Worm (Caenorhabditis elegans): ENCODE measurements around the gene Y82E9BR.18.

- no peak for TF ChIP-seq ham-2 (GFP tag; optimal IDR thresholded peaks at IDR 0.05)
- TF ChIP-seq unc-39 (tag; optimal IDR thresholded peaks at IDR 0.05), result no peak
- no peak for TF ChIP-seq ztf-11 (tag; optimal IDR thresholded peaks at IDR 0.05)
- no peak for TF ChIP-seq ceh-83 (GFP tag; optimal IDR thresholded peaks at IDR 0.05)
- no peak for TF ChIP-seq cnd-1 (tag; optimal IDR thresholded peaks at IDR 0.05)
- no peak for TF ChIP-seq snpc-4 (tag; optimal IDR thresholded peaks at IDR 0.05)
- TF ChIP-seq mep-1 (tag; optimal IDR thresholded peaks at IDR 0.05), result no peak
- no peak for TF ChIP-seq nhr-28 (tag; optimal IDR thresholded peaks at IDR 0.05)
- no peak for TF ChIP-seq lsy-2 (tag; optimal IDR thresholded peaks at IDR 0.05)
- TF ChIP-seq blmp-1 (tag; optimal IDR thresholded peaks at IDR 0.05), result no peak
- no peak for TF ChIP-seq pha-4 (tag; optimal IDR thresholded peaks at IDR 0.05)
- no peak for TF ChIP-seq mab-5 (tag; optimal IDR thresholded peaks at IDR 0.05)
- TF ChIP-seq elt-3 (tag; optimal IDR thresholded peaks at IDR 0.05), result no peak
These were observed 27.6 kb downstream of the Y82E9BR.18 start, which contains the start of gene Y82E9BR.17 for ce11 chrIII:1455674-1456073.
